Fruit fly (Drosophila melanogaster): ENCODE measurements around the gene frtz.

The frtz gene

DNA sequence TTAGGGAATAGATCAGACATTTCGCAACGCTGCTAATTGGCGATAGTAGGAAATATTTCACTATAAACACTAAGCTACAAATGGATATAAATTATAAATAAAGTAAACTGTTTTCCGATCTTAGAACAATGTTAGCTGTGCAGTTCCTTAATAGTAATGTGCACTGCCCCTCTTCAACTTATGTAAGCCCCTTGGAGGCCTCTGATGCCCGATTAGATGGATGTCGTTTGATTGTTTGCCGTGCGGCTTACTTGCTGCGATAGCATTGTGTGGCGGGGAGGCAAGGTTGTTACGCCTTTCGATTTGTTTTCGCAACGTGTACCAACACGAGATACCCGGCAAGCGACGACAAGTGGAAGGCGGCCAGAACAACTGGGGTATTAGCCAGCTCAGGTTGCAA, 6.6 kb upstream of the frtz start:
- TF ChIP-seq fkh (GFP tag; optimal IDR thresholded peaks at IDR 0.05) (no peak), svp (GFP tag) (peak; percentile 79), vri (GFP tag; optimal IDR thresholded peaks at IDR 0.05) (peak; percentile 68), CG6163 (GFP tag; IDR thresholded peaks at IDR 0.05) (no peak), fd85E (GFP tag; optimal IDR thresholded peaks at IDR 0.05) (no peak), Blimp-1 (GFP tag; optimal IDR thresholded peaks at IDR 0.05) (no peak), Eip75B (GFP tag; optimal IDR thresholded peaks at IDR 0.05) (no peak), eg (GFP tag; IDR thresholded peaks at IDR 0.05) (0 out of 3 replicates have a peak, but pooled peaks have one; percentile 26), ss (GFP tag; optimal IDR thresholded peaks at IDR 0.05) (no peak), CG8119 (GFP tag; IDR thresholded peaks at IDR 0.05) (peak; percentile 21; the same call in 1 of the 3 replicates), CG6276 (GFP tag; optimal IDR thresholded peaks at IDR 0.05) (no peak)

- no peak for TF ChIP-seq Sox15 (GFP tag; optimal IDR thresholded peaks at IDR 0.05)
- TF ChIP-seq svp (GFP tag) = peak; percentile 92
- no peak for TF ChIP-seq achi (GFP tag; optimal IDR thresholded peaks at IDR 0.05)
- TF ChIP-seq eg (GFP tag; IDR thresholded peaks at IDR 0.05) = no peak
- no peak for TF ChIP-seq ss (GFP tag; optimal IDR thresholded peaks at IDR 0.05)
- TF ChIP-seq CG11902 (GFP tag; optimal IDR thresholded peaks at IDR 0.05) = no peak
- TF ChIP-seq Lpt (GFP tag; optimal IDR thresholded peaks at IDR 0.05) = no peak
- TF ChIP-seq Ets96B (tag; optimal IDR thresholded peaks at IDR 0.05) = no peak
- no peak for TF ChIP-seq CG15336 (GFP tag; IDR thresholded peaks at IDR 0.05)
- no peak for TF ChIP-seq Met (GFP tag; optimal IDR thresholded peaks at IDR 0.05)
- TF ChIP-seq CG34406 (GFP tag; optimal IDR thresholded peaks at IDR 0.05) = no peak
- peak; percentile 33 for TF ChIP-seq fkh (GFP tag; optimal IDR thresholded peaks at IDR 0.05)
- peak; percentile 88 for TF ChIP-seq vri (GFP tag; optimal IDR thresholded peaks at IDR 0.05)
- no peak for TF ChIP-seq net (GFP tag; optimal IDR thresholded peaks at IDR 0.05)
- no peak for TF ChIP-seq Smox (GFP tag; optimal IDR thresholded peaks at IDR 0.05)
- TF ChIP-seq Eip93F (GFP tag; optimal IDR thresholded peaks at IDR 0.05) = no peak
- no peak for TF ChIP-seq Sox14 (GFP tag; optimal IDR thresholded peaks at IDR 0.05)
Observed at dm6 chr2L:1720846-1721506, 5.3 kb upstream of the frtz start.

dm6 chr2L:1719971-1720370, 4.3 kb upstream of the frtz start:
- TF ChIP-seq CG3919 (GFP tag; optimal IDR thresholded peaks at IDR 0.05) (no peak), svp (GFP tag) (peak; percentile 99), vri (GFP tag; optimal IDR thresholded peaks at IDR 0.05) (peak; percentile 12)

dm6 chr2L:1717247-1717646, 1.6 kb upstream of the frtz start:
- TF ChIP-seq CG11902 (GFP tag; optimal IDR thresholded peaks at IDR 0.05) = no peak
- no peak for TF ChIP-seq CG3032 (tag; optimal IDR thresholded peaks at IDR 0.05)
- no peak for TF ChIP-seq Blimp-1 (GFP tag; optimal IDR thresholded peaks at IDR 0.05)
- TF ChIP-seq fd85E (GFP tag; optimal IDR thresholded peaks at IDR 0.05) = no peak
- TF ChIP-seq Hr38 (GFP tag; optimal IDR thresholded peaks at IDR 0.05) = no peak

DNA sequence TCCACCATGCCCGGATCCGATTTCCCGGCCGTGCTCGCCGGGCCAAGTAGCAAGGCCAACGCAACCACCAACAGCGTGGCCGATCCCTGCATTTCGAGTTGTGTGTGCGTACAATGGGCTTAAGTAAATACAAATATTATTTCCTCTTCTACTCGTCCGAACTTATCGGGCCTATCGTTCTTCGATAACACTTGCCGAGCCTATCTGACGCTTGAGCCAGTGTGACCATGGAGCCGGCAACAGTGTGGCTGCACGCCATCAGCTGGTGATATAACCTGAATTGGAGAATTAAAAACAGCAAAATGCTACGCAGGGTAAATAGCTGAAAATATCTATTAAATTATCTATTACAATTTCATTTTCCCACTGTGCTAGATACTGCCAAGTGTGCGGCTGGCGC, 5.4 kb downstream of the frtz start, which contains the start of the genes CG17660 and mRpL48:
Gene CG17660 (minus strand): TSS at position 198 of the 400 bp plus-strand sequence.
Gene mRpL48 (plus strand): TSS at position 239 of the 400 bp plus-strand sequence.
- no peak for TF ChIP-seq Hr39 (GFP tag; optimal IDR thresholded peaks at IDR 0.05)
- no peak for TF ChIP-seq Ets21C (GFP tag; optimal IDR thresholded peaks at IDR 0.05)
- TF ChIP-seq topi (GFP tag; optimal IDR thresholded peaks at IDR 0.05) = no peak
- no peak for TF ChIP-seq CG10631 (GFP tag; optimal IDR thresholded peaks at IDR 0.05)
- TF ChIP-seq CG6854 (GFP tag; optimal IDR thresholded peaks at IDR 0.05) = peak; percentile 13
- TF ChIP-seq CG6808 (GFP tag; optimal IDR thresholded peaks at IDR 0.05) = no peak
- TF ChIP-seq Eip75B (GFP tag; optimal IDR thresholded peaks at IDR 0.05) = no peak
- no peak for TF ChIP-seq CG31627 (GFP tag; optimal IDR thresholded peaks at IDR 0.05)
- TF ChIP-seq CG16779 (tag; optimal IDR thresholded peaks at IDR 0.05) = no peak
- peak; percentile 13 for TF ChIP-seq esn (GFP tag; optimal IDR thresholded peaks at IDR 0.05)
- no peak for TF ChIP-seq CG11902 (GFP tag; optimal IDR thresholded peaks at IDR 0.05)
- TF ChIP-seq CG8632 (GFP tag; optimal IDR thresholded peaks at IDR 0.05) = no peak
- no peak for TF ChIP-seq CG3919 (GFP tag; optimal IDR thresholded peaks at IDR 0.05)
- no peak for TF ChIP-seq CG8319 (GFP tag; optimal IDR thresholded peaks at IDR 0.05)
- TF ChIP-seq CG3032 (tag; optimal IDR thresholded peaks at IDR 0.05) = no peak
- no peak for TF ChIP-seq CG10669 (GFP tag; optimal IDR thresholded peaks at IDR 0.05)
- TF ChIP-seq pdm3 (GFP tag; optimal IDR thresholded peaks at IDR 0.05) = no peak
- TF ChIP-seq CG34406 (GFP tag; optimal IDR thresholded peaks at IDR 0.05) = no peak
- TF ChIP-seq CG8119 (GFP tag; IDR thresholded peaks at IDR 0.05) = no peak
- peak; percentile 68 for TF ChIP-seq Eip78C (GFP tag)
- TF ChIP-seq CG11762 (GFP tag; optimal IDR thresholded peaks at IDR 0.05; ENCODE audit: insufficient read depth) = no peak
- no peak for TF ChIP-seq CG15336 (GFP tag; IDR thresholded peaks at IDR 0.05)
- TF ChIP-seq Met (GFP tag; optimal IDR thresholded peaks at IDR 0.05) = no peak
- no peak for TF ChIP-seq achi (GFP tag; optimal IDR thresholded peaks at IDR 0.05)
- TF ChIP-seq eg (GFP tag; IDR thresholded peaks at IDR 0.05) = no peak
- no peak for TF ChIP-seq svp (GFP tag)
- TF ChIP-seq cyc (GFP tag; optimal IDR thresholded peaks at IDR 0.05) = no peak

All from whole organism, prepupa.